Fruit fly (Drosophila melanogaster) whole organism, embryonic: ENCODE measurements around the gene Dh31.

Experiments
- CG10209 ChIP-seq: fragments of 200-800 bp; sonication (Bioruptor generic); optimal IDR thresholded peaks from 3 replicates; lab custom pipeline; 2017; ENCODE audit warnings: missing biosample characterization, mild to moderate bottlenecking, missing genetic modification characterization, missing genetic modification reagents
- CG10462 ChIP-seq: fragments of 200-800 bp; sonication (Bioruptor generic); optimal IDR thresholded peaks from 2 replicates; lab custom pipeline; 2016; ENCODE audit warnings: missing biosample characterization, missing genetic modification characterization
- CG10959 ChIP-seq: fragments of 200-800 bp; sonication (Bioruptor generic); IDR thresholded peaks from 2 replicates; pipeline ENCODE4 v1.3.6; 2022; ENCODE audit warnings: missing biosample characterization, missing genetic modification characterization
- CG10979 ChIP-seq: fragments of 200-800 bp; sonication (Bioruptor generic); optimal IDR thresholded peaks from 2 replicates; lab custom pipeline; 2018; ENCODE audit warnings: missing biosample characterization, mild to moderate bottlenecking, missing genetic modification characterization, moderate library complexity
- CG11504 ChIP-seq: fragments of 200-800 bp; sonication (Bioruptor generic); optimal IDR thresholded peaks from 3 replicates; lab custom pipeline; 2019; ENCODE audit warnings: missing biosample characterization, mild to moderate bottlenecking, missing genetic modification characterization, moderate library complexity
- CG12942 ChIP-seq: fragments of 200-800 bp; sonication (Bioruptor generic); optimal IDR thresholded peaks from 3 replicates; lab custom pipeline; 2016; ENCODE audit warnings: missing biosample characterization, missing genetic modification characterization
- CG14014 ChIP-seq: fragments of 200-800 bp; sonication (Bioruptor generic); IDR thresholded peaks from 2 replicates; pipeline ENCODE4 v1.3.6; 2022; ENCODE audit warnings: missing biosample characterization, missing genetic modification characterization
- CG14710 ChIP-seq: fragments of 200-800 bp; sonication (Bioruptor generic); optimal IDR thresholded peaks from 3 replicates; lab custom pipeline; 2019; ENCODE audit warnings: missing biosample characterization, mild to moderate bottlenecking, missing genetic modification characterization, moderate library complexity
- CG17359 ChIP-seq: fragments of 200-800 bp; sonication (Bioruptor generic); optimal IDR thresholded peaks from 3 replicates; lab custom pipeline; 2018; ENCODE audit warnings: missing biosample characterization, mild to moderate bottlenecking, missing genetic modification characterization, moderate library complexity
- CG17568 ChIP-seq: fragments of 200-800 bp; sonication (Bioruptor generic); optimal IDR thresholded peaks from 2 replicates; lab custom pipeline; 2018; ENCODE audit warnings: missing biosample characterization, mild to moderate bottlenecking, missing genetic modification characterization, moderate library complexity
- CG30431 ChIP-seq: fragments of 200-800 bp; sonication (Bioruptor generic); optimal IDR thresholded peaks from 2 replicates; lab custom pipeline; 2017; ENCODE audit warnings: missing biosample characterization, missing genetic modification characterization
- CG34224 ChIP-seq: fragments of 200-800 bp; sonication (Bioruptor generic); IDR thresholded peaks from 3 replicates; pipeline ENCODE4 v1.3.6; 2022; ENCODE audit warnings: missing biosample characterization, missing genetic modification characterization; ENCODE audit not compliant: partially characterized antibody
- CG43689 ChIP-seq: fragments of 200-800 bp; sonication (Bioruptor generic); IDR thresholded peaks from 2 replicates; pipeline ENCODE4 v1.3.6; 2022; ENCODE audit warnings: missing biosample characterization, missing genetic modification characterization
- CG5245 ChIP-seq: fragments of 200-800 bp; sonication (Bioruptor generic); optimal IDR thresholded peaks from 3 replicates; lab custom pipeline; 2016; ENCODE audit warnings: missing biosample characterization, missing genetic modification characterization
- CG6654 ChIP-seq: fragments of 200-800 bp; sonication (Bioruptor generic); optimal IDR thresholded peaks from 2 replicates; lab custom pipeline; 2017; ENCODE audit warnings: missing biosample characterization, mild to moderate bottlenecking, missing genetic modification characterization
- CG7372 ChIP-seq: fragments of 200-800 bp; sonication (Bioruptor generic); IDR thresholded peaks from 2 replicates; pipeline ENCODE4 v1.3.6; 2022; ENCODE audit warnings: missing biosample characterization, missing genetic modification characterization
- CG9727 ChIP-seq: fragments of 200-800 bp; sonication (Bioruptor generic); optimal IDR thresholded peaks from 3 replicates; lab custom pipeline; 2017; ENCODE audit warnings: missing biosample characterization, mild to moderate bottlenecking, missing genetic modification characterization
- CoRest ChIP-seq: fragments of 200-800 bp; sonication (Bioruptor generic); optimal IDR thresholded peaks from 3 replicates; lab custom pipeline; 2018; ENCODE audit warnings: missing biosample characterization, mild to moderate bottlenecking, missing genetic modification characterization, moderate library complexity
- Deaf1 ChIP-seq: fragments of 200-800 bp; optimal IDR thresholded peaks from 3 replicates; lab custom pipeline; 2019; ENCODE audit warnings: missing biosample characterization, mild to moderate bottlenecking, missing genetic modification characterization, moderate library complexity
- Dip2 ChIP-seq: fragments of 200-800 bp; sonication (Bioruptor generic); IDR thresholded peaks from 2 replicates; pipeline ENCODE4 v1.3.6; 2022; ENCODE audit warnings: missing biosample characterization, missing genetic modification characterization
- E2f1 ChIP-seq: fragments of 200-800 bp; sonication (Bioruptor generic); IDR thresholded peaks from 2 replicates; pipeline ENCODE4 v1.3.6; 2022; ENCODE audit warnings: missing biosample characterization, missing genetic modification characterization
- E2f2 ChIP-seq: fragments of 200-800 bp; sonication (Bioruptor generic); IDR thresholded peaks from 2 replicates; pipeline ENCODE4 v1.3.6; 2022; ENCODE audit warnings: missing biosample characterization, missing genetic modification characterization
- Elba2 ChIP-seq: fragments of 200-800 bp; sonication (Bioruptor generic); optimal IDR thresholded peaks from 3 replicates; lab custom pipeline; 2016; ENCODE audit warnings: missing biosample characterization, missing genetic modification characterization
- H2.0 ChIP-seq: fragments of 200-800 bp; sonication (Bioruptor generic); IDR thresholded peaks from 2 replicates; pipeline ENCODE4 v1.3.6; 2022; ENCODE audit warnings: missing biosample characterization, missing genetic modification characterization
- HLH3B ChIP-seq: fragments of 200-800 bp; sonication (Bioruptor generic); IDR thresholded peaks from 2 replicates; pipeline ENCODE4 v1.3.6; 2022; ENCODE audit warnings: missing biosample characterization, missing genetic modification characterization
- Jarid2 ChIP-seq: fragments of 200-800 bp; sonication (Bioruptor generic); optimal IDR thresholded peaks from 3 replicates; lab custom pipeline; 2017; ENCODE audit warnings: mild to moderate bottlenecking, missing biosample characterization, missing genetic modification reagents, missing genetic modification characterization
- Lhr ChIP-seq: fragments of 200-800 bp; sonication (Bioruptor generic); optimal IDR thresholded peaks from 3 replicates; lab custom pipeline; 2017; ENCODE audit warnings: mild to moderate bottlenecking, missing biosample characterization, missing genetic modification reagents, missing genetic modification characterization
- NK7.1 ChIP-seq: fragments of 200-800 bp; sonication (Bioruptor generic); optimal IDR thresholded peaks from 3 replicates; lab custom pipeline; 2016; ENCODE audit warnings: missing biosample characterization, missing genetic modification characterization
- Neu2 ChIP-seq: fragments of 200-800 bp; sonication (Bioruptor generic); optimal IDR thresholded peaks from 3 replicates; lab custom pipeline; 2016; ENCODE audit warnings: missing biosample characterization, missing genetic modification characterization, borderline replicate concordance
- NfI ChIP-seq: fragments of 200-800 bp; sonication (Bioruptor generic); optimal IDR thresholded peaks from 3 replicates; lab custom pipeline; 2018; ENCODE audit warnings: missing biosample characterization, mild to moderate bottlenecking, missing genetic modification characterization, moderate library complexity
- al ChIP-seq: fragments of 200-800 bp; sonication (Bioruptor generic); IDR thresholded peaks from 2 replicates; pipeline ENCODE4 v1.3.6; 2022; ENCODE audit warnings: missing biosample characterization, missing genetic modification characterization
- cad ChIP-seq: fragments of >200 bp; optimal IDR thresholded peaks from 2 replicates; lab custom pipeline; 2017; ENCODE audit warnings: missing biosample characterization, missing genetic modification characterization
- crp ChIP-seq, 2 experiments: fragments of 200-800 bp; sonication (Bioruptor generic); optimal IDR thresholded peaks; 2 replicates in 1 of 2; 3 replicates in 1 of 2; lab custom pipeline; 2017; ENCODE audit warnings: missing biosample characterization in 2 of 2, missing genetic modification characterization in 2 of 2, mild to moderate bottlenecking in 1 of 2, moderate library complexity in 1 of 2
- dati ChIP-seq: fragments of 200-800 bp; sonication (Bioruptor generic); IDR thresholded peaks from 2 replicates; pipeline ENCODE4 v1.3.6; 2022; ENCODE audit warnings: missing biosample characterization, missing genetic modification characterization
- fd3F ChIP-seq: fragments of 200-800 bp; sonication (Bioruptor generic); optimal IDR thresholded peaks from 2 replicates; lab custom pipeline; 2018; ENCODE audit warnings: missing biosample characterization, mild to moderate bottlenecking, missing genetic modification characterization, moderate library complexity
- jumu ChIP-seq: fragments of 200-800 bp; sonication (Bioruptor generic); optimal IDR thresholded peaks from 3 replicates; lab custom pipeline; 2016; ENCODE audit warnings: missing biosample characterization, missing genetic modification characterization
- klu ChIP-seq: fragments of 200-800 bp; sonication (Bioruptor generic); IDR thresholded peaks from 2 replicates; pipeline ENCODE4 v1.3.6; 2022; ENCODE audit warnings: missing biosample characterization, missing genetic modification characterization
- maf-S ChIP-seq: fragments of 200-800 bp; sonication (Bioruptor generic); optimal IDR thresholded peaks from 2 replicates; lab custom pipeline; 2016; ENCODE audit warnings: missing biosample characterization, missing genetic modification characterization
- org-1 ChIP-seq: fragments of 200-800 bp; sonication (Bioruptor generic); optimal IDR thresholded peaks from 2 replicates; lab custom pipeline; 2017; ENCODE audit warnings: missing biosample characterization, missing genetic modification characterization
- otp ChIP-seq: fragments of 200-800 bp; sonication (Bioruptor generic); IDR thresholded peaks from 3 replicates; pipeline ENCODE4, ENCODE4 v1.3.6; 2022; ENCODE audit warnings: missing biosample characterization, missing genetic modification characterization
- psq ChIP-seq: fragments of 200-800 bp; sonication (Bioruptor generic); optimal IDR thresholded peaks from 2 replicates; lab custom pipeline; 2017; ENCODE audit warnings: missing biosample characterization, missing genetic modification characterization
- repo ChIP-seq: fragments of 200-800 bp; sonication (Bioruptor generic); optimal IDR thresholded peaks from 2 replicates; lab custom pipeline; 2016; ENCODE audit warnings: missing biosample characterization, missing genetic modification characterization
- sc ChIP-seq, 3 experiments: fragments of >200 bp in 2 of 3; fragments of 200-800 bp in 1 of 3; sonication (Bioruptor generic) in 1 of 3; optimal IDR thresholded peaks; 2 replicates in 2 of 3; 3 replicates in 1 of 3; lab custom pipeline; 2017; ENCODE audit warnings: mild to moderate bottlenecking in 1 of 3, missing biosample characterization in 1 of 3, missing genetic modification characterization in 1 of 3, missing genetic modification reagents in 1 of 3
- sna ChIP-seq: fragments of 200-800 bp; sonication (Bioruptor generic); IDR thresholded peaks from 2 replicates; pipeline ENCODE4 v1.3.6; 2022; ENCODE audit warnings: missing biosample characterization, missing genetic modification characterization; ENCODE audit not compliant: partially characterized antibody
- sob ChIP-seq: fragments of 200-800 bp; sonication (Bioruptor generic); IDR thresholded peaks from 2 replicates; pipeline ENCODE4 v1.3.6; 2022; ENCODE audit warnings: missing biosample characterization, missing genetic modification characterization
- tap ChIP-seq: fragments of 200-800 bp; optimal IDR thresholded peaks from 3 replicates; lab custom pipeline; 2019; ENCODE audit warnings: missing biosample characterization, mild to moderate bottlenecking, missing genetic modification characterization, moderate library complexity
- tio ChIP-seq: fragments of 200-800 bp; sonication (Bioruptor generic); optimal IDR thresholded peaks from 2 replicates; lab custom pipeline; 2017; ENCODE audit warnings: missing biosample characterization, missing genetic modification characterization, inconsistent platforms
- vfl ChIP-seq: fragments of 200-800 bp; sonication (Bioruptor generic); optimal IDR thresholded peaks from 2 replicates; lab custom pipeline; 2016; ENCODE audit warnings: missing biosample characterization, missing genetic modification characterization
- wek ChIP-seq: fragments of 200-800 bp; sonication (Bioruptor generic); optimal IDR thresholded peaks from 3 replicates; lab custom pipeline; 2018; ENCODE audit warnings: missing biosample characterization, mild to moderate bottlenecking, missing genetic modification characterization, moderate library complexity
- zf30C ChIP-seq: fragments of 200-800 bp; sonication (Bioruptor generic); optimal IDR thresholded peaks from 3 replicates; lab custom pipeline; 2018; ENCODE audit warnings: missing biosample characterization, mild to moderate bottlenecking, missing genetic modification characterization
- zfh2 ChIP-seq: fragments of 200-800 bp; sonication (Bioruptor generic); optimal IDR thresholded peaks from 2 replicates; lab custom pipeline; 2016; ENCODE audit warnings: missing biosample characterization, missing genetic modification characterization

Gene Dh31

dm6 chr2L:8473448-8473847 is 33.2 kb downstream of the Dh31 start (continued):
- no peak for TF ChIP-seq repo (GFP tag; lab: Kevin White, UChicago)
- TF ChIP-seq Neu2 (GFP tag; lab: Kevin White, UChicago), result no peak
- peak; percentile 36; the same call in 1 of the 2 replicates for TF ChIP-seq HLH3B (GFP tag; lab: Robert Waterston, UW)
- no peak for TF ChIP-seq cad (GFP tag; lab: Kevin White, UChicago)
- TF ChIP-seq NK7.1 (GFP tag; lab: Kevin White, UChicago), result no peak
- peak; percentile 6 for TF ChIP-seq maf-S (GFP tag; lab: Kevin White, UChicago)
- no peak for TF ChIP-seq org-1 (GFP tag; lab: Kevin White, UChicago)
- no peak for TF ChIP-seq zf30C (GFP tag; lab: Kevin White, UChicago)
- TF ChIP-seq CG10959, result no peak
- TF ChIP-seq CG30431, result peak; percentile 37
- no peak for TF ChIP-seq al (GFP tag; lab: Robert Waterston, UW)
- peak; percentile 59 for TF ChIP-seq CG14710 (tag; lab: Kevin White, UChicago)
- TF ChIP-seq NfI (GFP tag; lab: Kevin White, UChicago), result no peak
- peak; percentile 30; the same call in 1 of the 2 replicates for TF ChIP-seq E2f2 (GFP tag; lab: Robert Waterston, UW)
- TF ChIP-seq jumu (GFP tag; lab: Kevin White, UChicago), result no peak
- TF ChIP-seq tap, result peak; percentile 15
- peak; percentile 5 for TF ChIP-seq CG12942 (GFP tag; lab: Kevin White, UChicago)
- peak; percentile 47; the same call in 1 of the 2 replicates for TF ChIP-seq CG14014 (GFP tag; lab: Robert Waterston, UW)
- no peak for TF ChIP-seq psq (GFP tag; lab: Kevin White, UChicago)
- peak; percentile 51; the same call in 1 of the 2 replicates for TF ChIP-seq H2.0 (GFP tag; lab: Robert Waterston, UW)
- TF ChIP-seq klu, result peak; percentile 45; the same call in 1 of the 2 replicates
- peak; percentile 34 for TF ChIP-seq CoRest (tag; lab: Kevin White, UChicago)
- no peak for TF ChIP-seq crp (GFP tag; optimal IDR thresholded peaks at IDR 0.05; lab: Kevin White, UChicago)
- no peak for TF ChIP-seq vfl
- TF ChIP-seq sna (GFP tag; lab: Robert Waterston, UW), result no peak
- TF ChIP-seq Deaf1, result no peak
- TF ChIP-seq CG9727 (GFP tag; lab: Kevin White, UChicago), result peak; percentile 66
- no peak for TF ChIP-seq Elba2
- no peak for TF ChIP-seq dati (GFP tag; lab: Robert Waterston, UW)
- TF ChIP-seq Dip2 (GFP tag; lab: Robert Waterston, UW), result no peak
- TF ChIP-seq CG10462 (GFP tag; lab: Kevin White, UChicago), result no peak
- TF ChIP-seq CG11504 (tag; lab: Kevin White, UChicago), result peak; percentile 42
- TF ChIP-seq sc (optimal IDR thresholded peaks at IDR 0.05; lab: Kevin White, UChicago), result no peak
- no peak for TF ChIP-seq sc (GFP tag; optimal IDR thresholded peaks at IDR 0.05; lab: Kevin White, UChicago)
- TF ChIP-seq CG5245 (GFP tag; lab: Kevin White, UChicago), result no peak
- peak; percentile 25 for TF ChIP-seq CG10209 (GFP tag; lab: Kevin White, UChicago)
- TF ChIP-seq otp (GFP tag; lab: Robert Waterston, UW), result peak; percentile 75
- TF ChIP-seq sob, result peak; percentile 53; the same call in 1 of the 2 replicates
- TF ChIP-seq Jarid2 (GFP tag; lab: Kevin White, UChicago), result no peak
- TF ChIP-seq E2f1 (GFP tag; lab: Robert Waterston, UW), result peak; percentile 54
- TF ChIP-seq CG6654 (GFP tag; lab: Kevin White, UChicago), result peak; percentile 26
- no peak for TF ChIP-seq CG17568
- peak; percentile 66 for TF ChIP-seq CG17359 (tag; lab: Kevin White, UChicago)
- TF ChIP-seq Lhr (GFP tag; lab: Kevin White, UChicago), result no peak
- TF ChIP-seq CG7372 (GFP tag; lab: Robert Waterston, UW), result no peak; the same call in 1 of the 2 replicates
- TF ChIP-seq zfh2 (GFP tag; lab: Kevin White, UChicago), result no peak
- TF ChIP-seq wek, result no peak
- TF ChIP-seq CG10979, result peak; percentile 66
- no peak for TF ChIP-seq CG43689 (GFP tag; lab: Robert Waterston, UW)
- TF ChIP-seq CG34224, result no peak
- TF ChIP-seq tio (GFP tag; lab: Kevin White, UChicago), result no peak
- peak; percentile 15 for TF ChIP-seq fd3F (GFP tag; lab: Kevin White, UChicago)
